5 worm cellular contexts compared by ENCODE assay signal in genomic region chrX:15159362-15159761, ce11.
A peak's percentile ranks its signal among the peaks of the same experiment; 100 is the strongest.
TF ChIP-seq lines count a peak whose summit lies in the region.

No protein-coding gene starts in this region.

TF ChIP-seq in whole organism, L1 larva, 84 proteins besides CTCF, POLR2A, EP300 and RAD21:
- no peak for TF ChIP-seq alr-1 (tag; optimal IDR thresholded peaks at IDR 0.05; lab: Kevin White, UChicago; ENCODE audit: borderline replicate concordance)
- TF ChIP-seq fkh-4 (tag; optimal IDR thresholded peaks at IDR 0.05; lab: Kevin White, UChicago; ENCODE audit: borderline replicate concordance): no peak
- peak; percentile 88 for TF ChIP-seq snpc-4 (tag; optimal IDR thresholded peaks at IDR 0.05; lab: Kevin White, UChicago)
- no peak for TF ChIP-seq C16A3.4 (tag; optimal IDR thresholded peaks at IDR 0.05; lab: Kevin White, UChicago)
- TF ChIP-seq Y116A8C.19 (tag; optimal IDR thresholded peaks at IDR 0.05; lab: Kevin White, UChicago; ENCODE audit: borderline replicate concordance): no peak
- no peak for TF ChIP-seq efl-1 (optimal IDR thresholded peaks at IDR 0.05; lab: Kevin White, UChicago)
- TF ChIP-seq efl-1 (GFP tag; optimal IDR thresholded peaks at IDR 0.05 in 1 of 2; lab: Kevin White, UChicago): no peak
- TF ChIP-seq fos-1 (tag; optimal IDR thresholded peaks at IDR 0.05; lab: Kevin White, UChicago): no peak
- TF ChIP-seq vab-15 (tag; optimal IDR thresholded peaks at IDR 0.05; lab: Kevin White, UChicago): no peak

TF ChIP-seq in whole organism, L2 larva, 48 proteins besides CTCF, POLR2A, EP300 and RAD21:
- peak; percentile 76 for TF ChIP-seq snpc-4 (tag; optimal IDR thresholded peaks at IDR 0.05; lab: Kevin White, UChicago)
- TF ChIP-seq nhr-25 (tag; optimal IDR thresholded peaks at IDR 0.05; lab: Kevin White, UChicago): no peak

TF ChIP-seq in whole organism, L4 larva, 104 proteins besides CTCF, POLR2A, EP300 and RAD21:
- TF ChIP-seq Y5F2A.4 (GFP tag; optimal IDR thresholded peaks at IDR 0.05; lab: Kevin White, UChicago) (no peak), set-16 (GFP tag; IDR thresholded peaks at IDR 0.05; lab: Robert Waterston, UW) (peak; percentile 21; the same call in 1 of the 2 replicates), nhr-41 (GFP tag; IDR thresholded peaks at IDR 0.05; lab: Robert Waterston, UW) (no peak)

TF ChIP-seq in whole organism, early embryonic, 17 proteins besides CTCF, POLR2A, EP300 and RAD21:
- no peak for TF ChIP-seq tra-4 (tag; optimal IDR thresholded peaks at IDR 0.05; lab: Kevin White, UChicago)
- 0 out of 2 replicates have a peak, but pooled peaks have one; percentile 30 for TF ChIP-seq pes-1 (GFP tag; IDR thresholded peaks at IDR 0.05; lab: Robert Waterston, UW)

TF ChIP-seq in whole organism, young adult, 124 proteins besides CTCF, POLR2A, EP300 and RAD21:
- TF ChIP-seq rpc-1 (optimal IDR thresholded peaks at IDR 0.05; lab: Kevin White, UChicago) (no peak), rpc-1 (tag; optimal IDR thresholded peaks at IDR 0.05; lab: Kevin White, UChicago) (no peak), akir-1 (GFP tag; optimal IDR thresholded peaks at IDR 0.05; lab: Kevin White, UChicago) (no peak), F37B4.10 (GFP tag; IDR thresholded peaks at IDR 0.05; lab: Robert Waterston, UW) (no peak), ztf-3 (GFP tag; optimal IDR thresholded peaks at IDR 0.05; lab: Kevin White, UChicago) (no peak), snpc-4 (GFP tag; optimal IDR thresholded peaks at IDR 0.05; lab: Kevin White, UChicago) (no peak), snpc-4 (tag; optimal IDR thresholded peaks at IDR 0.05; lab: Kevin White, UChicago) (peak in 2 of 4 experiments; percentile 79 to 87), ceh-58 (GFP tag; IDR thresholded peaks at IDR 0.05; lab: Robert Waterston, UW) (no peak), F52B5.7 (tag; optimal IDR thresholded peaks at IDR 0.05; lab: Kevin White, UChicago) (no peak), tlf-1 (GFP tag; optimal IDR thresholded peaks at IDR 0.05; lab: Kevin White, UChicago) (no peak), egl-18 (GFP tag; IDR thresholded peaks at IDR 0.05; lab: Robert Waterston, UW) (no peak), ceh-40 (GFP tag; IDR thresholded peaks at IDR 0.05; lab: Robert Waterston, UW) (no peak), hmg-1.2 (GFP tag; IDR thresholded peaks at IDR 0.05; lab: Robert Waterston, UW) (peak; percentile 43; the same call in 1 of the 2 replicates), pha-4 (tag; optimal IDR thresholded peaks at IDR 0.05; lab: Kevin White, UChicago) (no peak), rcor-1 (GFP tag; IDR thresholded peaks at IDR 0.05; lab: Robert Waterston, UW) (no peak), dpff-1 (tag; optimal IDR thresholded peaks at IDR 0.05; lab: Kevin White, UChicago) (no peak), dox-1 (GFP tag; IDR thresholded peaks at IDR 0.05; lab: Robert Waterston, UW) (no peak)
